Worm (Caenorhabditis elegans): ENCODE data around the gene F28H7.2.

Gene F28H7.2

DNA sequence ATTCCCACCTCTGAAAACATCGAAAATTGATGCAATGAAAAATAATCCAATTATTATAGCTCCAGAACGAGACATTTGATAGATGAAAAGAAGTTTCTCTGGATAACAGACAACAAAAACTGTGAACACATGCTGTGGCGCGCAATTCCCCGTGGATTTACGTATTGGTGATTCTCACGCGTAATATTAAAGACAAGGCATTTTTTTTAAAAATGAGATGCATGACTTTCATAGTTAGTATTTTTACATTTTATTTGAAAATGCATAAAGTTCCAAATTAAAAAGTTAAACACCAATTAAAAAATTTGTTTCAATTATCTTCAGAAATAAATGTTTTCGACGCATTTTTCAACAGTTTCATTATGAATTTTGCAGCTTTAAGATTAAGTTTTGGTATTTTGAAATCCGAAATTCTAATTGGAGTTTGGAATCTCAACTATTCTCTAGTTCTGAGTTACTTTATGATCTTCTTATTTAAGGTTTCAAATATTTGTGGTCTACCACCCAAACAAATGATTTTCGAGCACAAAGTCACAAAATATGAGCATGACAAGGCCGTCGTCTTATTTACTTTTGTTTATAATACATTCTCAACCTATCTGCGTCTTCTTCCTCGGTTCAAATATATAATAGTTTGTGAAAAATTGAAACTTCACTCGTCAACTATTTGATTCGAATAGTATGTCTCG, at the start of gene F28H7.2, which contains the start of gene selt-1.2:
F28H7.2 (plus strand) TSS at position 639 of the 689 bp plus-strand sequence.
selt-1.2 (minus strand) TSS at position 101 of the 689 bp plus-strand sequence.
- TF ChIP-seq nhr-237 (tag; optimal IDR thresholded peaks at IDR 0.05) (no peak), elt-3 (tag; optimal IDR thresholded peaks at IDR 0.05) (no peak)

DNA sequence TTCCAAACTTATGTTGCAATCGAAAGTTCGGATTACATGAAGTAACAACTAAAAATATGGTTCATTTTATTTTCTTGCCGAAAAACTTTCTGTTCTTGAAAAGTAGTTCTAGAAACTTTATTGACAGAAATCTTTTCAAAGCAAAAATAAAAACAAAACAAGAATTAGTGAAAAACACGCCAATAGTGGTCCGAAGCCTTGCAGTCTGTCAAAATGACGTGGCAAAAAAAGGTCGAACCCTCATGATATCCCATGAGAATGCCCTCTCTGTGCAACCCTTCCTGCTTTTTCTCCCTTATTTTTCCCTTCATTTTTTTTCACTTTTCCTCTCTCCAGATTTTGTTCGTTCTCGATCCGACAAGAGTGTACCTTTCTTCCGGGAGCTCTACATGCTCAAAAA, 48.6 kb upstream of the F28H7.2 start:
- TF ChIP-seq bed-3 (GFP tag; optimal IDR thresholded peaks at IDR 0.05) = no peak
- TF ChIP-seq drap-1 (GFP tag; optimal IDR thresholded peaks at IDR 0.05) = no peak
- no peak for TF ChIP-seq mab-5 (tag; optimal IDR thresholded peaks at IDR 0.05)

DNA sequence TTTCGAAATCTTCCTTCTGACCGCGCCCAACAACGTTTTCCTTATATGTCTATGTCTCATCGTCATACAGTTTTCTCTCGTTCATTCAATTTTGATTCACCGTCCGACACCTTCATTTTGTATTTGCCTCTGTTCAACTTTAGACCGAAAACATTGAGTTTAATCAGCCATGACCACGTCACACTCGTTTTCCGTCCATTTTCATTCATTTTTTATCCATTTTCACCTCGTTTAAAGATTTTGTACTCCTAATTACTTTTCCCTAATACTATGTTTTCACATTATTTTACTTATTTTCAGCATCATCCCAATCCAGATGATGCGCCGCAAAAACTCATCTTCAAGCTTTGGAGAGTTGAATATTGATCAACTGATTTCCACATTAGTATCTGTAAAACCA, 45.5 kb upstream of the F28H7.2 start, which contains the start of gene pph-1:
pph-1 (plus strand) TSS at position 301 of the 400 bp plus-strand sequence.
- no peak for TF ChIP-seq snpc-4 (tag; optimal IDR thresholded peaks at IDR 0.05)
- TF ChIP-seq blmp-1 (tag; optimal IDR thresholded peaks at IDR 0.05) = no peak
- TF ChIP-seq nhr-76 (tag; optimal IDR thresholded peaks at IDR 0.05) = no peak
- TF ChIP-seq nhr-12 (tag; optimal IDR thresholded peaks at IDR 0.05) = no peak
- no peak for TF ChIP-seq ztf-11 (tag; optimal IDR thresholded peaks at IDR 0.05)
- TF ChIP-seq lin-13 (tag; optimal IDR thresholded peaks at IDR 0.05) = no peak
- no peak for TF ChIP-seq ceh-43 (GFP tag; optimal IDR thresholded peaks at IDR 0.05)
- no peak for TF ChIP-seq sem-2 (GFP tag; optimal IDR thresholded peaks at IDR 0.05)
- TF ChIP-seq M03D4.4 (tag; optimal IDR thresholded peaks at IDR 0.05) = no peak
- TF ChIP-seq nhr-28 (tag; optimal IDR thresholded peaks at IDR 0.05) = no peak
- no peak for TF ChIP-seq elt-3 (tag; optimal IDR thresholded peaks at IDR 0.05)
- TF ChIP-seq ham-2 (GFP tag; optimal IDR thresholded peaks at IDR 0.05) = no peak
- TF ChIP-seq drap-1 (GFP tag; optimal IDR thresholded peaks at IDR 0.05) = no peak
- TF ChIP-seq nhr-2 (tag; optimal IDR thresholded peaks at IDR 0.05) = no peak
- no peak for TF ChIP-seq hlh-1 (tag; optimal IDR thresholded peaks at IDR 0.05)
- TF ChIP-seq nhr-237 (tag; optimal IDR thresholded peaks at IDR 0.05) = no peak
- no peak for TF ChIP-seq tbx-8 (GFP tag; optimal IDR thresholded peaks at IDR 0.05)
- no peak for TF ChIP-seq bed-3 (GFP tag; optimal IDR thresholded peaks at IDR 0.05)
- TF ChIP-seq ceh-83 (GFP tag; optimal IDR thresholded peaks at IDR 0.05) = no peak

DNA sequence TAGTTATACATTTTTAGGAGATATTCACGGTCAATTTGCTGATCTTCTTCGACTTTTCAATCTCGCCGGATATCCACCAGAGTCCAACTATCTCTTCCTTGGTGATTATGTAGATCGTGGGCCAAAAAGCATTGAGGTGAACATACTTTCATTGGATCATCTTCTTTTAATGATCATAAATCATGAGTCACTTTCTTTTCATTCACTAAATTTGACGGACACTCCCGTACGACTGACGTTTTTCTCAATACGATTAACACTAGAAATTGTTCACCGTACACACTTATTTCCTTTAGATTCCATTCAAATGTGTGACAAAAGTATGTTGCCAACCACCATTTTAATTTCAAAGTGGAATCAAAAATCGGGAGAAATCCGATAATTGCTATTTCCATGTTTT, 44.8 kb upstream of the F28H7.2 start:
- TF ChIP-seq pha-4 (tag; optimal IDR thresholded peaks at IDR 0.05) (no peak), cnd-1 (tag; optimal IDR thresholded peaks at IDR 0.05) (no peak), nhr-76 (tag; optimal IDR thresholded peaks at IDR 0.05) (no peak), flh-1 (GFP tag; optimal IDR thresholded peaks at IDR 0.05) (no peak), nhr-28 (tag; optimal IDR thresholded peaks at IDR 0.05) (no peak), ceh-39 (tag; optimal IDR thresholded peaks at IDR 0.05) (no peak), ces-1 (GFP tag; optimal IDR thresholded peaks at IDR 0.05) (no peak), nhr-2 (tag; optimal IDR thresholded peaks at IDR 0.05) (no peak), elt-1 (tag; optimal IDR thresholded peaks at IDR 0.05; ENCODE audit: borderline replicate concordance, insufficient read depth) (no peak)

DNA sequence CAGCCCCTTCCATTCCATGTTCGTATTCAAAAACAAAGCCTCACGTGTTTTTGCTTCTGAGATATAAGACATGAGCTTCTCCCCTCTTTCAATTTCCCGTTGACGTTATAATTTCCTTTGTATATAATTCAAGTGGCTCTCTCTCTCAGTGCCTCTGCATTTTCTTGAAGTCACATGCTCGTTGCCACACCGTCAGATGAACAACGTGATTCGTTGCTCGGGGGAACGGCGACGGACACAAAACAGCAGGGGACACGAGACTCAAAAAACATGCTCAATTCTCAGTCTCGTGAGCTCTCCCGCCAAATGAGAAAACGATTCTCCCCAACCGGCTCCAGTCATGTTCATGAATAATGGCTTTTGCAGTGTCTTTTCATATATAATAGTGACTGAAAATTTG, 39.4 kb upstream of the F28H7.2 start:
- TF ChIP-seq zip-8 (tag; optimal IDR thresholded peaks at IDR 0.05) (no peak), unc-39 (tag; optimal IDR thresholded peaks at IDR 0.05) (no peak), nhr-12 (tag; optimal IDR thresholded peaks at IDR 0.05) (no peak)

- TF ChIP-seq ceh-43 (GFP tag; optimal IDR thresholded peaks at IDR 0.05) = no peak
- TF ChIP-seq elt-1 (tag; optimal IDR thresholded peaks at IDR 0.05; ENCODE audit: borderline replicate concordance, insufficient read depth) = no peak
- TF ChIP-seq mls-2 (tag; optimal IDR thresholded peaks at IDR 0.05) = no peak
- TF ChIP-seq lsy-2 (tag; optimal IDR thresholded peaks at IDR 0.05) = no peak
- no peak for TF ChIP-seq flh-1 (GFP tag; optimal IDR thresholded peaks at IDR 0.05)
- no peak for TF ChIP-seq nhr-76 (tag; optimal IDR thresholded peaks at IDR 0.05)
- TF ChIP-seq unc-39 (tag; optimal IDR thresholded peaks at IDR 0.05) = no peak
These were observed 38.3 kb upstream of the F28H7.2 start for ce11 chrV:10709385-10709784.

All from whole organism, mixed stage, embryonic.